Worm (Caenorhabditis elegans): ENCODE results near the gene F59E12.8.
A peak's percentile ranks its signal among the peaks of the same experiment; 100 is the strongest.

DNA sequence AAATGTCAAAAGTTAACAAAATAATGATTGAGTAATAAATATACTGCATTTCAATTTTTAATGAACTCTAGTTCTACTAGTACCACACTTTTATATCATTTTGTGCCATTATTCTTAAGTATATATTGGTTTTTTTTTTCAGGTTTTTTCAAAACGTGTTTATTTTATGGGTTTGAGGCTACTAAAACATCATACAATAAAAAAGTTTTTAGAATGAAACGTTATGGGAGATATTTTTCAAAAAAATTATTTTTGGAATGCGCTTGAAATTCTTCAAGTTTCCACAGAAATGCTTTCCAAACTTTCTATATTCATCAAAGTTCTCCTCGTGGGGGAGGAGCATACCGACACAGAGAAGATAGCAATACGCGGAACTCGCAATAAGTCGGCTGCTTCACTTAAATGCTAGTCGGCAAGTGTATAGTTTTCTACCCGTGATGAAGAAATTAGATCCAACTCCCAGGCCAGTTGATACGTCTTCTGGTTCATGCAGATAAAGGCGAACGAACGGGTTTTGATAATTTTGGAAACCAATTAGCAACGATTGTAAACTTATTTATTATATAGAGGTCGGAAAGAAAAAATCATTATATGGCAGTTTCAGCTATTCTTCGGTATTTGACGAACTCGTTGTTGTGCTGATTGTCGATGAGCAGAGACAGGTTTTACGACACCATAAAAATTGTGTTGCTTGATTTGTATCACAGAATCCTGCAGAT, 37.2 kb downstream of the F59E12.8 start, which contains the start of gene C17G10.10:
- no peak for TF ChIP-seq sem-2 (GFP tag; optimal IDR thresholded peaks at IDR 0.05)
- TF ChIP-seq sptf-1 (tag; optimal IDR thresholded peaks at IDR 0.05) = no peak
- no peak for TF ChIP-seq lsy-2 (tag; optimal IDR thresholded peaks at IDR 0.05)
- TF ChIP-seq nhr-28 (tag; optimal IDR thresholded peaks at IDR 0.05) = no peak
- TF ChIP-seq elt-3 (tag; optimal IDR thresholded peaks at IDR 0.05) = no peak
- no peak for TF ChIP-seq unc-62 (GFP tag; optimal IDR thresholded peaks at IDR 0.05)
- no peak for TF ChIP-seq zip-8 (tag; optimal IDR thresholded peaks at IDR 0.05)
- TF ChIP-seq nhr-2 (tag; optimal IDR thresholded peaks at IDR 0.05) = no peak
- TF ChIP-seq flh-1 (GFP tag; optimal IDR thresholded peaks at IDR 0.05) = no peak
- no peak for TF ChIP-seq ceh-43 (GFP tag; optimal IDR thresholded peaks at IDR 0.05)
- peak; percentile 12 for TF ChIP-seq pha-4 (tag; optimal IDR thresholded peaks at IDR 0.05)

Measured in whole organism, mixed stage, embryonic.